Fruit fly (Drosophila melanogaster) Kc167 (cell line): ENCODE measurements around the gene Gr10b.

ENCODE experiments used
- Myc ChIP-seq: fragments of >200 bp; optimal IDR thresholded peaks from 2 replicates; lab custom pipeline; 2017; ENCODE audit warnings: missing external identifiers
- Sin3A ChIP-seq: fragments of >200 bp; optimal IDR thresholded peaks from 2 replicates; lab custom pipeline; 2018; ENCODE audit warnings: missing external identifiers
- h ChIP-seq: fragments of >200 bp; optimal IDR thresholded peaks from 3 replicates; lab custom pipeline; 2018; ENCODE audit warnings: missing external identifiers
- insv ChIP-seq: fragments of >200 bp; optimal IDR thresholded peaks from 3 replicates; lab custom pipeline; 2018; ENCODE audit warnings: missing external identifiers
- psq ChIP-seq: fragments of >200 bp; optimal IDR thresholded peaks from 2 replicates; lab custom pipeline; 2017; ENCODE audit warnings: missing external identifiers
- ttk ChIP-seq: sonication (Bioruptor generic); optimal IDR thresholded peaks from 2 replicates; lab custom pipeline; 2017; ENCODE audit warnings: missing external identifiers

Gene Gr10b

DNA sequence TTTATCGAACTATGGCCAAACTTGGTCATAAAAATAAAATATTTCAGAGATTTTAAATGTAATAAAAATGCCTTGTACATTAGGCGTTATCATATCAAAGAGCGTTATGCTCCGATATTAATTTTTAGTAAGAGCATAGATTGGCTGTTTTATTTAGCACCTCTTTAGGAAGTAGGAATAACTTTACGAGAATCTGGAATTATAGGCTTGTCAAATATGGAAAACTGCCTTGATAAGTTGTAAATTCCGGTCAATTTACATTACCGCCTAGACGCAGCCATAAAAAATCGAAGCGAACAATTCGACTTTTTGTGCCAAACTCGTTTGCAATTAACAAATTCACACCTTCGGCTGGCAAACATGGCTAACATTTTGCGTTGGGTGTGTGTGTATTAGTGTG lies 9.1 kb upstream of the Gr10b start:
- no peak for TF ChIP-seq ttk (lab: Kevin White, UChicago)
- TF ChIP-seq insv (lab: Kevin White, UChicago), result no peak
- TF ChIP-seq psq (lab: Kevin White, UChicago), result no peak

DNA sequence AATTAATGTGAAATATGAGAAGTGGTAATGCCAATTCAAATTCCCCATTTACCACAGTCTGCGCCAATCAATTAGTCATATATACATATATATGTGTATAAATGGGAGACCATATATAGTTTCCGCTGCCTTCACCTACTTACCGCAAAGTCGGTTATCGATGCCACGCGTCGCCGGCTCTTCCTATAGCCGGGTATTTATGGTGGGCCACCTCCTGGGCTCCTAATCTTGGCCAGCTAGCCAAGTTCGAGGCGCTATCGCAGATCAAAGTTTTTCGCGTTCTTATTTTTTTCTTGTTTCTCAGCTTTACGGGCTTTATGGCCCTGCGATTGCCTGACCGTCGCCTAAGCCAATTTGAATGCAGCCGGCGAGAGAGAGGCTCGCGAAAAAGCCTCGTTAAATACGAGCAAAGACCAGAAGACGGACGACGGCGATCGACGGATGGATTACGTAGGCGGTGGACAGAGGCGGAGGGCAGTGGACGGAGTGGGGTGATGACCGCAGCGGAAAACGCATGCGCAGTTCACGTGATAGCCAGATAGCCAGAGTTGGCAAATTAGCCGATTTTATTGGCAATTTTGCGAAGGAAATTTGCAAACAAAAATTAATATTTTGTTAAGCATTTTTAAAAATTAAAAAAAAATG lies 7.9 kb upstream of the Gr10b start:
- TF ChIP-seq ttk (lab: Kevin White, UChicago) (no peak), h (no peak), psq (lab: Kevin White, UChicago) (no peak), Sin3A (lab: Kevin White, UChicago) (no peak), Myc (lab: Kevin White, UChicago) (no peak)

DNA sequence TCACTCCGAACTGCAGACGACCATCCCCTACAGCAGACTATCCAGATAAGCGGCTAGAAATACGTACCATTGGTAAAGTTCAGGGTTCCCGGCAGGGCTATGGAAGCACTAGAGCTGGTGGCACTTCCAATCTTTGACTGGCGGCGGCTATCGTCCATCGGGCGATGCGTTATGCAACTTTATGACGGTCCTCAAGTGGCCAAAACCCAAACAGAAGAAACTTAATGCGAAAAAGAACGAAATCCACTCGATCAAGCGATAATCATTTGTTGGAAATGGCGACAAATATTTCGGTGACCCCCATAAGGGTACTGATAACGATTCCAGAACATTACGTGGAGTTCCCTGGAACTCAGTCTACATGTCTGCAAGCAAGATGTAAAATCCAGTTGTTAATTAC lies 7.0 kb upstream of the Gr10b start:
- TF ChIP-seq Myc (lab: Kevin White, UChicago) (no peak), Sin3A (lab: Kevin White, UChicago) (no peak), ttk (lab: Kevin White, UChicago) (no peak), insv (lab: Kevin White, UChicago) (no peak), psq (lab: Kevin White, UChicago) (no peak), h (no peak)

- TF ChIP-seq ttk (lab: Kevin White, UChicago) (no peak), insv (lab: Kevin White, UChicago) (no peak), psq (lab: Kevin White, UChicago) (no peak)
Measured at dm6 chrX:11419212-11419611, 6.2 kb upstream of the Gr10b start.

dm6 chrX:11417322-11417721 lies 4.3 kb upstream of the Gr10b start, which contains the start of the genes Gr10a and Or10a:
Gr10a (minus strand) TSS chrX:11417422.
Or10a (minus strand) TSS chrX:11417422.
- TF ChIP-seq h (no peak), Sin3A (lab: Kevin White, UChicago) (no peak)

- TF ChIP-seq ttk (lab: Kevin White, UChicago) (no peak), Myc (lab: Kevin White, UChicago) (no peak), psq (lab: Kevin White, UChicago) (no peak), insv (lab: Kevin White, UChicago) (no peak), h (no peak), Sin3A (lab: Kevin White, UChicago) (no peak)
Measured at dm6 chrX:11409647-11410046, 3.3 kb downstream of the Gr10b start, which contains the start of gene CG15196. CG15196 (plus strand) TSS chrX:11409947.

DNA sequence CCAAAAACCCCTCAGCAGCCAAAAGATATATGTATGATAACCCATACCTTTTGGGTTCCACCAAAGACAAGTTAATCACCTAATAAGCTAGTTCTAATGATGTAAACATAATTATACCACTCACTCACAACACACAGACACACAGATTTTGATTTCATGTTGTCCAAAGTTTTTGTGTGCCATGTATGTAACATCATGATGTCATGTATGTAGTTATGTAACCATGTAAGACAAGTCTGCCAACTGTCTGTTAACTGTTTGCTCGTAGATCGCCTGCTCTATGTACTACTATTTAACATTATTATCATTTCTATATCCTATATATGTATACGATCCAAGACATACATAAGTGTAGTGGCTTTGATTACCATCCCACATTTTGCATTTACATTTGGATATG lies 8.7 kb downstream of the Gr10b start:
- TF ChIP-seq ttk (lab: Kevin White, UChicago), result no peak
- no peak for TF ChIP-seq Myc (lab: Kevin White, UChicago)
- TF ChIP-seq insv (lab: Kevin White, UChicago), result no peak
- TF ChIP-seq psq (lab: Kevin White, UChicago), result no peak
- no peak for TF ChIP-seq Sin3A (lab: Kevin White, UChicago)
- no peak for TF ChIP-seq h

- TF ChIP-seq h, result no peak
- TF ChIP-seq insv (lab: Kevin White, UChicago), result no peak
- no peak for TF ChIP-seq Sin3A (lab: Kevin White, UChicago)
- no peak for TF ChIP-seq ttk (lab: Kevin White, UChicago)
- no peak for TF ChIP-seq psq (lab: Kevin White, UChicago)
- no peak for TF ChIP-seq Myc (lab: Kevin White, UChicago)
Measured at dm6 chrX:11393003-11393620, 19.9 kb downstream of the Gr10b start.

dm6 chrX:11391364-11391915 lies 21.6 kb downstream of the Gr10b start:
- TF ChIP-seq ttk (lab: Kevin White, UChicago) (no peak), insv (lab: Kevin White, UChicago) (no peak), psq (lab: Kevin White, UChicago) (no peak), Sin3A (lab: Kevin White, UChicago) (no peak), h (no peak), Myc (lab: Kevin White, UChicago) (no peak)

DNA sequence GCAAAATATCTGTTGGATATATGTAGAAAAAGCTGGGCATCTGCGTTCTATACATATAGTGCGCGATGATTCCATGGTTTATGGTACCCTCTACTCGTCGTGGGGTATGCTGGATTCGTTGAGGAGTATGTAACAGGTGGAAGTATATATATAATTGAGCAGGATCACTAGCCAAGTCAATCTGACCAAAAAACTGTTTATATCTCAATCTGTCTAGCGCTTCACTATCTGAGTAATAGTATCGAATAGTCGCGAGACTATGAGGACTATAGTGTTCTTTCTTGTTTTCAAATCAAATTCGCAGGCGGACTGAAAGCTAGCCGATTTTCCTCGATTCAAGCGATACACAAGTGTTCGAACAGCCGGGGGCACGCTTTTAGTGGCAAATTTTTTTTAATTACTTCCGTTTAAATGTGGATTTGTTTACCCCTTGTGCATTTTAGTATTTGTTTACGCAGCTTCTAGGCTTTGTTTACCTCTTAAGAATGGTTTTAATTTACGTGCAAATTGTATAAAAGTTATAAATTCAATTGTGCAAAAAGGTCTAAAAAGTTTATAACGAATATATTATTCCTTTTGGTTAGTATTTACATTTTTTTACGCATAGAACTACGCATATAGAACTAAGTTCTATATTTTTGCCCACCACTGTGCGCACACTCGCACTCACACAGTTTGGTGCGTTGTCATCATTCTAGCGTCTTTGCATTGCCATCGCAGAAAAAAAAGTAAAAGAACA lies 22.2 kb downstream of the Gr10b start:
- TF ChIP-seq h (no peak), Myc (lab: Kevin White, UChicago) (no peak)

DNA sequence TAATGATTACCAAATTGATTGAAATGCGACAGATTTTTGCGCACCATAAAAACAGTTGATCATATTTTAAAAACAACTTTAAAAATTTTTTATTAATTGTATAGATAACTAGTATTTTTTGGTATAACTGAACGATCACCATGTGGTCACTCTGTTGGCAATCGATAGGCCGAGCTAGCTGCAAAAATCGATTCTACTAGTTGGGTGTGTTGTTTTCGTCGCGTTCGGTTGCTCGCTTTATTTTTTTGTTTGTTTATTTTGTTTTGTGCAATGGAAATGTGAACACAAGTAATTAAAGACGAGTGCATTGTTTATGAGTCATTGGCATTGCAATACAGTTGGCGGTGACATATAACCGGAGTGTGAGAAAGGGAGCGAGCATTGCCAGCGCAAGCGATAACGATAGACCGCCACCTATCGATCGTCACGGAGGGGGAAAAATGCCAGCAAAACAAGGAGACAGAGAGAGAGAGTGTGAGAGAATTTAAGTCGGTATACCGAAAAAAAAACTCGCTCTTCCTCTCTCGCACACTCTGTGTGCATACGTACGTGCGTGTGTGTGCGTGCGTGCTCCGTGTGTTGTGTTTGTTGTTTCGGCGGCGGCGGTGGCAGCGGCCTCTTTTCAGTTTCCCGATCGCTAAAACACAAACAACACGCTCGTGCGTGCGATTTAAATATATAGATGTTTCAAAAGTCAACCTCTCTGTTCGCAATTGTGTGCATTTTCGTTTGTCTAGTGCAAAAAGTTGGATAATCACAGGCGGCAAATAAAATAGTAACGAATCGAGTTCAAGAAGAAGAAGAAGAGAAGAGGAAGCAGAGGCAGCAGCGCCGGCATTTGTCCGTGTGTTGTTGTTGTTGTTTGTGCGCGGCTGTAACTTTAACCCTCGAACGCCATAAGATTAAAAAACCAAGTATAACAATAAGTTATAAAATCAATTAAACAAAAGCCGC lies 23.2 kb downstream of the Gr10b start:
- TF ChIP-seq Myc (lab: Kevin White, UChicago), result no peak
- TF ChIP-seq Sin3A (lab: Kevin White, UChicago), result no peak
- no peak for TF ChIP-seq insv (lab: Kevin White, UChicago)
- no peak for TF ChIP-seq h
- no peak for TF ChIP-seq ttk (lab: Kevin White, UChicago)
- no peak for TF ChIP-seq psq (lab: Kevin White, UChicago)
